Worm (Caenorhabditis elegans) whole organism, L3 larva: ENCODE results near the gene ugt-53.

Experiments
- ama-1 ChIP-seq: fragments of 150-350 bp; optimal IDR thresholded peaks from 2 replicates; lab custom pipeline; 2018
- egl-27 ChIP-seq: sonication (generic microtip); optimal IDR thresholded peaks from 4 replicates; lab custom pipeline; 2017; ENCODE audit warnings: missing biosample characterization, missing genetic modification reagents, missing genetic modification characterization
- elt-2 ChIP-seq: sonication (generic microtip); optimal IDR thresholded peaks from 2 replicates; lab custom pipeline; 2016; ENCODE audit warnings: missing genetic modification reagents, mild to moderate bottlenecking, missing genetic modification characterization, missing compliant biosample characterization
- fos-1 ChIP-seq: fragments of 150-350 bp; optimal IDR thresholded peaks from 2 replicates; lab custom pipeline; 2014; ENCODE audit warnings: missing biosample characterization, missing genetic modification characterization
- lin-15B ChIP-seq: fragments of 150-350 bp; optimal IDR thresholded peaks from 2 replicates; lab custom pipeline; 2014; ENCODE audit warnings: missing biosample characterization, missing genetic modification characterization
- lin-39 ChIP-seq: fragments of 150-350 bp; optimal IDR thresholded peaks from 2 replicates; lab custom pipeline; 2018; ENCODE audit warnings: missing biosample characterization, missing genetic modification reagents, missing genetic modification characterization
- mml-1 ChIP-seq: fragments of 150-350 bp; sonication (generic microtip); optimal IDR thresholded peaks from 3 replicates; lab custom pipeline; 2014; ENCODE audit warnings: missing biosample characterization, missing genetic modification characterization
- nfya-1 ChIP-seq: sonication (generic microtip); optimal IDR thresholded peaks from 2 replicates; lab custom pipeline; 2017; ENCODE audit warnings: missing genetic modification characterization, mild to moderate bottlenecking, missing compliant biosample characterization, antibody characterized with exemption, moderate library complexity; ENCODE audit not compliant: insufficient read depth
- nhr-11 ChIP-seq: fragments of 150-350 bp; optimal IDR thresholded peaks from 2 replicates; lab custom pipeline; 2014; ENCODE audit warnings: missing biosample characterization, missing genetic modification characterization
- nhr-23 ChIP-seq: fragments of 150-350 bp; optimal IDR thresholded peaks from 2 replicates; lab custom pipeline; 2014; ENCODE audit warnings: missing biosample characterization, missing genetic modification reagents, missing genetic modification characterization
- nhr-25 ChIP-seq: sonication (generic microtip); optimal IDR thresholded peaks from 2 replicates; lab custom pipeline; 2017; ENCODE audit warnings: missing biosample characterization, missing genetic modification characterization
- pqm-1 ChIP-seq: fragments of 150-350 bp; optimal IDR thresholded peaks from 2 replicates; lab custom pipeline; 2017; ENCODE audit warnings: missing biosample characterization, missing genetic modification characterization, inconsistent platforms
- skn-1 ChIP-seq: fragments of 150-350 bp; optimal IDR thresholded peaks from 2 replicates; lab custom pipeline; 2014; ENCODE audit warnings: missing biosample characterization, missing genetic modification characterization
- ztf-4 ChIP-seq: fragments of 150-350 bp; optimal IDR thresholded peaks from 2 replicates; lab custom pipeline; 2014; ENCODE audit warnings: missing biosample characterization, missing genetic modification characterization

ce11 chrV:2884411-2884810, 35.3 kb downstream of the ugt-53 start, which contains the start of gene sre-24:
- TF ChIP-seq mml-1 (tag; lab: Kevin White, UChicago) (no peak), nhr-23 (tag; lab: Kevin White, UChicago) (no peak), ztf-4 (tag; lab: Kevin White, UChicago) (no peak), skn-1 (tag; lab: Kevin White, UChicago) (no peak), lin-39 (tag; lab: Kevin White, UChicago) (no peak), elt-2 (no peak), nfya-1 (tag; lab: Kevin White, UChicago) (no peak), ama-1 (lab: Kevin White, UChicago) (no peak), fos-1 (tag; lab: Kevin White, UChicago) (no peak), lin-15B (tag; lab: Kevin White, UChicago) (no peak), nhr-25 (tag; lab: Kevin White, UChicago) (no peak), pqm-1 (tag; lab: Kevin White, UChicago) (no peak), egl-27 (tag; lab: Kevin White, UChicago) (no peak), nhr-11 (tag; lab: Kevin White, UChicago) (no peak)
